Worm (Caenorhabditis elegans) whole organism, early embryonic: Measurements from ENCODE around the gene C26D10.3.

ENCODE experiments used
- B0310.2 ChIP-seq: sonication (generic microtip); optimal IDR thresholded peaks from 2 replicates; lab custom pipeline; 2016; ENCODE audit warnings: mild to moderate bottlenecking, missing genetic modification characterization, missing compliant biosample characterization
- F13C5.2 ChIP-seq: sonication (generic microtip); optimal IDR thresholded peaks from 2 replicates; lab custom pipeline; 2017; ENCODE audit warnings: mild to moderate bottlenecking, missing genetic modification characterization, inconsistent platforms, missing compliant biosample characterization
- aly-1 ChIP-seq: sonication (generic microtip); optimal IDR thresholded peaks from 2 replicates; lab custom pipeline; 2016; ENCODE audit warnings: missing genetic modification characterization, missing compliant biosample characterization
- ama-1 ChIP-seq: fragments of 150-350 bp; optimal IDR thresholded peaks from 2 replicates; lab custom pipeline; 2014
- ceh-13 ChIP-seq: fragments of 200-800 bp; sonication (Bioruptor generic); optimal IDR thresholded peaks from 2 replicates; lab custom pipeline; 2018; ENCODE audit warnings: mild to moderate bottlenecking, missing genetic modification characterization, missing compliant biosample characterization
- ceh-36 ChIP-seq: sonication (generic microtip); optimal IDR thresholded peaks from 2 replicates; lab custom pipeline; 2016; ENCODE audit warnings: missing genetic modification characterization, inconsistent platforms, missing compliant biosample characterization
- flt-1 ChIP-seq: fragments of 200-800 bp; sonication (Bioruptor generic); IDR thresholded peaks from 2 replicates; pipeline ENCODE4 v1.3.6; 2022; ENCODE audit warnings: missing genetic modification characterization, missing compliant biosample characterization
- sea-1 ChIP-seq: fragments of 200-800 bp; sonication (Bioruptor generic); conservative IDR thresholded peaks from 2 replicates; pipeline ENCODE4 v1.3.6; 2022; ENCODE audit warnings: missing genetic modification characterization, missing compliant biosample characterization
- tbx-11 ChIP-seq: fragments of 200-800 bp; sonication (Bioruptor generic); IDR thresholded peaks from 2 replicates; pipeline ENCODE4 v1.3.6; 2022; ENCODE audit warnings: missing genetic modification characterization, missing compliant biosample characterization
- tra-4 ChIP-seq: sonication (generic microtip); optimal IDR thresholded peaks from 2 replicates; lab custom pipeline; 2017; ENCODE audit warnings: missing genetic modification characterization, missing compliant biosample characterization

DNA sequence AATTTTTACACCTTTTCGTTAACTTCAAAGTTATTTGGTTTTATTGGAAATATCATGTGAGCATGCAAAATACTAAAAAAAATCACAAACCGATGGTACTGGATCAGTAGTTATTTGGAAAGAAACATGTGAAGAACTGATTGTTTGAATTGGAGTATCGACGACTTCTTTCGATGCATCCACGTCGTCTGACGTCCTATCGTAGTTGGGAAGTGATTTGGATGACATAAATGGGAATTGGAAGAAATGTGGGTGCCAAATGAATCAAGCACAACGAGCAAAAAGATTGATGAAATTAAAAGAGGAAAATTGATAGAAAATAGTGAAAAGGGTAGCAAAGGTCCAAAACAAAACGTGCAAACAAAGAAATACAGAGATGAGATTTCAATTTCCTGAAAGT, 3.9 kb upstream of the C26D10.3 start, which contains the start of gene shw-1:
- no peak for TF ChIP-seq ama-1
- TF ChIP-seq aly-1: no peak
- no peak for TF ChIP-seq tra-4 (tag; lab: Kevin White, UChicago)
- no peak for TF ChIP-seq tbx-11 (GFP tag; lab: Robert Waterston, UW)
- no peak for TF ChIP-seq F13C5.2 (tag; lab: Kevin White, UChicago)
- no peak for TF ChIP-seq flt-1 (GFP tag; lab: Robert Waterston, UW)
- no peak for TF ChIP-seq B0310.2 (tag; lab: Kevin White, UChicago)
- TF ChIP-seq ceh-13 (GFP tag; lab: Kevin White, UChicago): no peak
- TF ChIP-seq sea-1: no peak
- no peak for TF ChIP-seq ceh-36 (tag; lab: Kevin White, UChicago)
